Worm (Caenorhabditis elegans): ENCODE results near the gene F47B8.1.

F47B8.1 gene

ce11 chrV:14333116-14333515 is 19.0 kb upstream of the F47B8.1 start, which contains the start of gene srm-4:
Gene srm-4 (plus strand): TSS chrV:14333416.
- TF ChIP-seq lin-32 (GFP tag; optimal IDR thresholded peaks at IDR 0.05): no peak
- no peak for TF ChIP-seq nhr-2 (tag; optimal IDR thresholded peaks at IDR 0.05)
- TF ChIP-seq hlh-1 (tag; optimal IDR thresholded peaks at IDR 0.05): no peak
- no peak for TF ChIP-seq blmp-1 (tag; optimal IDR thresholded peaks at IDR 0.05)
- TF ChIP-seq bed-3 (GFP tag; optimal IDR thresholded peaks at IDR 0.05): no peak
- no peak for TF ChIP-seq nhr-12 (tag; optimal IDR thresholded peaks at IDR 0.05)
- TF ChIP-seq mab-5 (tag; optimal IDR thresholded peaks at IDR 0.05): no peak
- TF ChIP-seq ceh-39 (tag; optimal IDR thresholded peaks at IDR 0.05): no peak
- TF ChIP-seq lin-13 (tag; optimal IDR thresholded peaks at IDR 0.05): no peak
- no peak for TF ChIP-seq mep-1 (tag; optimal IDR thresholded peaks at IDR 0.05)
- TF ChIP-seq zip-8 (tag; optimal IDR thresholded peaks at IDR 0.05): no peak
- TF ChIP-seq nhr-237 (tag; optimal IDR thresholded peaks at IDR 0.05): no peak
- no peak for TF ChIP-seq lsy-2 (tag; optimal IDR thresholded peaks at IDR 0.05)
- TF ChIP-seq ztf-11 (tag; optimal IDR thresholded peaks at IDR 0.05): no peak
- no peak for TF ChIP-seq pha-4 (tag; optimal IDR thresholded peaks at IDR 0.05)
- TF ChIP-seq elt-3 (tag; optimal IDR thresholded peaks at IDR 0.05): no peak
- no peak for TF ChIP-seq sptf-1 (tag; optimal IDR thresholded peaks at IDR 0.05)
- no peak for TF ChIP-seq ham-2 (GFP tag; optimal IDR thresholded peaks at IDR 0.05)
- no peak for TF ChIP-seq M03D4.4 (tag; optimal IDR thresholded peaks at IDR 0.05)

- TF ChIP-seq ceh-83 (GFP tag; optimal IDR thresholded peaks at IDR 0.05) (no peak), bed-3 (GFP tag; optimal IDR thresholded peaks at IDR 0.05) (no peak), hlh-1 (tag; optimal IDR thresholded peaks at IDR 0.05) (no peak), ztf-11 (tag; optimal IDR thresholded peaks at IDR 0.05) (no peak), nhr-12 (tag; optimal IDR thresholded peaks at IDR 0.05) (no peak), nhr-2 (tag; optimal IDR thresholded peaks at IDR 0.05) (no peak), blmp-1 (tag; optimal IDR thresholded peaks at IDR 0.05) (no peak), pha-4 (tag; optimal IDR thresholded peaks at IDR 0.05) (no peak), ces-1 (GFP tag; optimal IDR thresholded peaks at IDR 0.05) (no peak), unc-39 (tag; optimal IDR thresholded peaks at IDR 0.05) (no peak), ceh-39 (tag; optimal IDR thresholded peaks at IDR 0.05) (no peak)
Measured at ce11 chrV:14331477-14331876, 17.3 kb upstream of the F47B8.1 start, which contains the start of gene F47B8.8. Gene F47B8.8 (plus strand): TSS chrV:14331733.

ce11 chrV:14328806-14329205 is 14.7 kb upstream of the F47B8.1 start, which contains the start of gene pepm-1:
Gene pepm-1 (plus strand): TSS chrV:14329106.
- TF ChIP-seq nhr-76 (tag; optimal IDR thresholded peaks at IDR 0.05): no peak
- TF ChIP-seq elt-3 (tag; optimal IDR thresholded peaks at IDR 0.05): no peak
- no peak for TF ChIP-seq drap-1 (GFP tag; optimal IDR thresholded peaks at IDR 0.05)
- TF ChIP-seq ztf-11 (tag; optimal IDR thresholded peaks at IDR 0.05): no peak
- TF ChIP-seq pha-4 (tag; optimal IDR thresholded peaks at IDR 0.05): no peak
- TF ChIP-seq unc-120 (tag; optimal IDR thresholded peaks at IDR 0.05; ENCODE audit: poor library complexity, severe bottlenecking): no peak
- TF ChIP-seq nhr-28 (tag; optimal IDR thresholded peaks at IDR 0.05): no peak
- TF ChIP-seq cnd-1 (tag; optimal IDR thresholded peaks at IDR 0.05): no peak
- TF ChIP-seq nhr-12 (tag; optimal IDR thresholded peaks at IDR 0.05): no peak
- TF ChIP-seq mep-1 (tag; optimal IDR thresholded peaks at IDR 0.05): no peak
- no peak for TF ChIP-seq ces-1 (GFP tag; optimal IDR thresholded peaks at IDR 0.05)
- no peak for TF ChIP-seq nhr-2 (tag; optimal IDR thresholded peaks at IDR 0.05)
- no peak for TF ChIP-seq sptf-1 (tag; optimal IDR thresholded peaks at IDR 0.05)
- no peak for TF ChIP-seq M03D4.4 (tag; optimal IDR thresholded peaks at IDR 0.05)
- no peak for TF ChIP-seq tbx-8 (GFP tag; optimal IDR thresholded peaks at IDR 0.05)
- no peak for TF ChIP-seq flh-1 (GFP tag; optimal IDR thresholded peaks at IDR 0.05)

- TF ChIP-seq elt-1 (tag; optimal IDR thresholded peaks at IDR 0.05; ENCODE audit: borderline replicate concordance, insufficient read depth) (no peak), cnd-1 (tag; optimal IDR thresholded peaks at IDR 0.05) (no peak), mep-1 (tag; optimal IDR thresholded peaks at IDR 0.05) (no peak), mls-2 (tag; optimal IDR thresholded peaks at IDR 0.05) (no peak), nhr-76 (tag; optimal IDR thresholded peaks at IDR 0.05) (no peak), nhr-12 (tag; optimal IDR thresholded peaks at IDR 0.05) (no peak), nhr-237 (tag; optimal IDR thresholded peaks at IDR 0.05) (no peak), ceh-39 (tag; optimal IDR thresholded peaks at IDR 0.05) (no peak), ceh-43 (GFP tag; optimal IDR thresholded peaks at IDR 0.05) (no peak), unc-39 (tag; optimal IDR thresholded peaks at IDR 0.05) (no peak), lsy-2 (tag; optimal IDR thresholded peaks at IDR 0.05) (no peak), ztf-11 (tag; optimal IDR thresholded peaks at IDR 0.05) (no peak)
Measured at ce11 chrV:14327776-14328175, 13.6 kb upstream of the F47B8.1 start, which contains the start of gene F47B8.5. Gene F47B8.5 (minus strand): TSS chrV:14327876.

Data from whole organism, mixed stage, embryonic.